Fruit fly (Drosophila melanogaster) whole organism, embryonic: ENCODE data around the gene CG8117.
A peak's percentile ranks its signal among the peaks of the same experiment; 100 is the strongest.

Source experiments
- B-H1 ChIP-seq: fragments of 200-800 bp; sonication (Bioruptor generic); IDR thresholded peaks from 3 replicates; pipeline ENCODE4 v1.3.6; 2022; ENCODE audit warnings: missing biosample characterization, missing genetic modification characterization
- CG10543 ChIP-seq: fragments of 200-800 bp; sonication (Bioruptor generic); optimal IDR thresholded peaks from 3 replicates; lab custom pipeline; 2017; ENCODE audit warnings: missing biosample characterization, mild to moderate bottlenecking, missing genetic modification characterization, moderate library complexity
- CG12299 ChIP-seq: fragments of 200-800 bp; sonication (Bioruptor generic); optimal IDR thresholded peaks from 2 replicates; lab custom pipeline; 2018; ENCODE audit warnings: missing biosample characterization, mild to moderate bottlenecking, missing genetic modification characterization
- CG12391 ChIP-seq: fragments of 200-800 bp; sonication (Bioruptor generic); optimal IDR thresholded peaks from 3 replicates; lab custom pipeline; 2018; ENCODE audit warnings: missing biosample characterization, mild to moderate bottlenecking, missing genetic modification characterization, moderate library complexity
- CG13123 ChIP-seq: fragments of 200-800 bp; sonication (Bioruptor generic); optimal IDR thresholded peaks from 2 replicates; lab custom pipeline; 2016; ENCODE audit warnings: missing biosample characterization, missing genetic modification characterization
- CG13424 ChIP-seq: fragments of 200-800 bp; sonication (Bioruptor generic); optimal IDR thresholded peaks from 2 replicates; lab custom pipeline; 2019; ENCODE audit warnings: missing biosample characterization, mild to moderate bottlenecking, missing genetic modification characterization, moderate library complexity
- CG13624 ChIP-seq: fragments of 200-800 bp; sonication (Bioruptor generic); optimal IDR thresholded peaks from 2 replicates; lab custom pipeline; 2016; ENCODE audit warnings: missing biosample characterization, missing genetic modification characterization
- CG17361 ChIP-seq: fragments of 200-800 bp; sonication (Bioruptor generic); IDR thresholded peaks from 3 replicates; pipeline ENCODE4 v1.3.6; 2022; ENCODE audit warnings: missing biosample characterization, missing genetic modification characterization
- CG17385 ChIP-seq: fragments of 200-800 bp; sonication (Bioruptor generic); optimal IDR thresholded peaks from 3 replicates; lab custom pipeline; 2018; ENCODE audit warnings: missing biosample characterization, mild to moderate bottlenecking, missing genetic modification characterization
- CG17912 ChIP-seq: fragments of 200-800 bp; sonication (Bioruptor generic); optimal IDR thresholded peaks from 2 replicates; lab custom pipeline; 2018; ENCODE audit warnings: missing biosample characterization, mild to moderate bottlenecking, missing genetic modification characterization
- CG31388 ChIP-seq: fragments of 200-800 bp; sonication (Bioruptor generic); optimal IDR thresholded peaks from 2 replicates; lab custom pipeline; 2016; ENCODE audit warnings: missing biosample characterization, missing genetic modification characterization
- CG32767 ChIP-seq: fragments of 200-800 bp; sonication (Bioruptor generic); IDR thresholded peaks from 2 replicates; pipeline ENCODE4 v1.3.6; 2022; ENCODE audit warnings: missing biosample characterization, missing genetic modification characterization
- CG4707 ChIP-seq: fragments of 200-800 bp; sonication (Bioruptor generic); optimal IDR thresholded peaks from 2 replicates; lab custom pipeline; 2018; ENCODE audit warnings: missing biosample characterization, mild to moderate bottlenecking, missing genetic modification characterization, moderate library complexity
- CG4820 ChIP-seq: fragments of 200-800 bp; sonication (Bioruptor generic); optimal IDR thresholded peaks from 3 replicates; lab custom pipeline; 2016; ENCODE audit warnings: missing biosample characterization, missing genetic modification characterization
- CG6175 ChIP-seq: fragments of 200-800 bp; sonication (Bioruptor generic); IDR thresholded peaks from 3 replicates; pipeline ENCODE4 v1.3.6; 2022; ENCODE audit warnings: missing biosample characterization, missing genetic modification characterization
- CG6854 ChIP-seq: fragments of 200-800 bp; sonication (Bioruptor generic); optimal IDR thresholded peaks from 3 replicates; lab custom pipeline; 2017; ENCODE audit warnings: missing biosample characterization, mild to moderate bottlenecking, missing genetic modification characterization
- CG7963 ChIP-seq: fragments of 200-800 bp; sonication (Bioruptor generic); IDR thresholded peaks from 3 replicates; pipeline ENCODE4 v1.3.6; 2022; ENCODE audit warnings: missing biosample characterization, missing genetic modification characterization; ENCODE audit not compliant: partially characterized antibody
- CG8281 ChIP-seq: fragments of 200-800 bp; sonication (Bioruptor generic); optimal IDR thresholded peaks from 2 replicates; lab custom pipeline; 2018; ENCODE audit warnings: missing biosample characterization, mild to moderate bottlenecking, missing genetic modification characterization, moderate library complexity
- CG8944 ChIP-seq: fragments of 200-800 bp; sonication (Bioruptor generic); optimal IDR thresholded peaks from 3 replicates; lab custom pipeline; 2016; ENCODE audit warnings: missing biosample characterization, missing genetic modification characterization
- CG9215 ChIP-seq: fragments of 200-800 bp; sonication (Bioruptor generic); IDR thresholded peaks from 2 replicates; pipeline ENCODE4 v1.3.6; 2022; ENCODE audit warnings: missing biosample characterization, missing genetic modification characterization
- CG9437 ChIP-seq: fragments of 200-800 bp; sonication (Bioruptor generic); optimal IDR thresholded peaks from 2 replicates; lab custom pipeline; 2018; ENCODE audit warnings: missing biosample characterization, mild to moderate bottlenecking, missing genetic modification characterization
- CG9727 ChIP-seq: fragments of 200-800 bp; sonication (Bioruptor generic); optimal IDR thresholded peaks from 3 replicates; lab custom pipeline; 2017; ENCODE audit warnings: missing biosample characterization, mild to moderate bottlenecking, missing genetic modification characterization
- D19B ChIP-seq: fragments of 200-800 bp; sonication (Bioruptor generic); optimal IDR thresholded peaks from 2 replicates; lab custom pipeline; 2017; ENCODE audit warnings: missing biosample characterization, mild to moderate bottlenecking, missing genetic modification characterization
- Dll ChIP-seq: fragments of 200-800 bp; sonication (Bioruptor generic); IDR thresholded peaks from 4 replicates; pipeline ENCODE4 v1.3.6; 2022; ENCODE audit warnings: missing biosample characterization, missing genetic modification characterization; ENCODE audit not compliant: partially characterized antibody
- Eip74EF ChIP-seq, 2 experiments: fragments of 200-800 bp in 1 of 2; fragments of >200 bp in 1 of 2; sonication (Bioruptor generic) in 1 of 2; optimal IDR thresholded peaks; 2 replicates each; lab custom pipeline; 2017 to 2019; ENCODE audit warnings: missing biosample characterization in 2 of 2, missing genetic modification characterization in 2 of 2, mild to moderate bottlenecking in 1 of 2, moderate library complexity in 1 of 2
- Fer1 ChIP-seq: fragments of 200-800 bp; sonication (Bioruptor generic); optimal IDR thresholded peaks from 2 replicates; lab custom pipeline; 2017; ENCODE audit warnings: missing biosample characterization, mild to moderate bottlenecking, missing genetic modification characterization
- H2.0 ChIP-seq: fragments of 200-800 bp; sonication (Bioruptor generic); IDR thresholded peaks from 2 replicates; pipeline ENCODE4 v1.3.6; 2022; ENCODE audit warnings: missing biosample characterization, missing genetic modification characterization
- Hand ChIP-seq: fragments of 200-800 bp; sonication (Bioruptor generic); optimal IDR thresholded peaks from 2 replicates; lab custom pipeline; 2017; ENCODE audit warnings: mild to moderate bottlenecking, missing biosample characterization, missing genetic modification reagents, missing genetic modification characterization
- Mad ChIP-seq: fragments of 200-800 bp; sonication (Bioruptor generic); optimal IDR thresholded peaks from 2 replicates; lab custom pipeline; 2016; ENCODE audit warnings: missing biosample characterization, missing genetic modification characterization
- NC2α ChIP-seq: fragments of 200-800 bp; sonication (Bioruptor generic); optimal IDR thresholded peaks from 2 replicates; lab custom pipeline; 2016; ENCODE audit warnings: missing biosample characterization, missing genetic modification characterization
- Opbp ChIP-seq: fragments of 200-800 bp; sonication (Bioruptor generic); IDR thresholded peaks from 3 replicates; pipeline ENCODE4 v1.3.6; 2022; ENCODE audit warnings: missing biosample characterization, missing genetic modification characterization; ENCODE audit not compliant: partially characterized antibody
- Optix ChIP-seq: fragments of 200-800 bp; sonication (Bioruptor generic); IDR thresholded peaks from 3 replicates; pipeline ENCODE4 v1.3.6; 2022; ENCODE audit warnings: missing biosample characterization, missing genetic modification characterization
- Scr ChIP-seq: fragments of 200-800 bp; sonication (Bioruptor generic); IDR thresholded peaks from 2 replicates; pipeline ENCODE4 v1.3.6; 2022; ENCODE audit warnings: missing biosample characterization, missing genetic modification characterization; ENCODE audit not compliant: partially characterized antibody
- Sox102F ChIP-seq: fragments of 200-800 bp; sonication (Bioruptor generic); optimal IDR thresholded peaks from 2 replicates; lab custom pipeline; 2018; ENCODE audit warnings: missing biosample characterization, mild to moderate bottlenecking, missing genetic modification characterization, moderate library complexity
- ash1 ChIP-seq: fragments of 200-800 bp; sonication (Bioruptor generic); optimal IDR thresholded peaks from 2 replicates; lab custom pipeline; 2018; ENCODE audit warnings: missing biosample characterization, mild to moderate bottlenecking, missing genetic modification characterization
- btn ChIP-seq: fragments of 200-800 bp; sonication (Bioruptor generic); optimal IDR thresholded peaks from 2 replicates; lab custom pipeline; 2016; ENCODE audit warnings: missing biosample characterization, missing genetic modification characterization
- da ChIP-seq: fragments of 200-800 bp; sonication (Bioruptor generic); optimal IDR thresholded peaks from 2 replicates; lab custom pipeline; 2016; ENCODE audit warnings: missing biosample characterization, missing genetic modification characterization
- dati ChIP-seq: fragments of 200-800 bp; sonication (Bioruptor generic); IDR thresholded peaks from 2 replicates; pipeline ENCODE4 v1.3.6; 2022; ENCODE audit warnings: missing biosample characterization, missing genetic modification characterization
- emc ChIP-seq: fragments of 200-800 bp; sonication (Bioruptor generic); optimal IDR thresholded peaks from 2 replicates; lab custom pipeline; 2016; ENCODE audit warnings: missing biosample characterization, missing genetic modification characterization
- en ChIP-seq: fragments of 200-800 bp; sonication (Bioruptor generic); optimal IDR thresholded peaks from 2 replicates; lab custom pipeline; 2016; ENCODE audit warnings: missing biosample characterization, missing genetic modification characterization
- gcm ChIP-seq: fragments of 200-800 bp; sonication (Bioruptor generic); optimal IDR thresholded peaks from 2 replicates; lab custom pipeline; 2019; ENCODE audit warnings: missing biosample characterization, mild to moderate bottlenecking, missing genetic modification characterization, moderate library complexity
- jumu ChIP-seq: fragments of 200-800 bp; sonication (Bioruptor generic); optimal IDR thresholded peaks from 3 replicates; lab custom pipeline; 2016; ENCODE audit warnings: missing biosample characterization, missing genetic modification characterization
- lmd ChIP-seq: fragments of 200-800 bp; sonication (Bioruptor generic); IDR thresholded peaks from 2 replicates; pipeline ENCODE4 v1.3.6; 2022; ENCODE audit warnings: missing biosample characterization, missing genetic modification characterization
- mirr ChIP-seq: fragments of 200-800 bp; sonication (Bioruptor generic); optimal IDR thresholded peaks from 3 replicates; lab custom pipeline; 2018; ENCODE audit warnings: missing biosample characterization, mild to moderate bottlenecking, missing genetic modification characterization
- nau ChIP-seq: fragments of 200-800 bp; sonication (Bioruptor generic); optimal IDR thresholded peaks from 3 replicates; lab custom pipeline; 2017; ENCODE audit warnings: missing biosample characterization, mild to moderate bottlenecking, missing genetic modification characterization, missing genetic modification reagents
- p53 ChIP-seq: fragments of 200-800 bp; sonication (Bioruptor generic); optimal IDR thresholded peaks from 2 replicates; lab custom pipeline; 2016; ENCODE audit warnings: missing biosample characterization, missing genetic modification characterization
- prd ChIP-seq, 3 experiments: fragments of >200 bp in 2 of 3; fragments of 200-800 bp in 1 of 3; sonication (Bioruptor generic) in 1 of 3; optimal IDR thresholded peaks in 2 of 3; IDR thresholded peaks in 1 of 3; 2 replicates in 2 of 3; 3 replicates in 1 of 3; pipeline versions ENCODE4 v1.3.6 to Lab custom; 2017 to 2022; ENCODE audit warnings: missing biosample characterization in 1 of 3, missing genetic modification characterization in 1 of 3
- pros ChIP-seq: fragments of 200-800 bp; sonication (Bioruptor generic); optimal IDR thresholded peaks from 3 replicates; lab custom pipeline; 2019; ENCODE audit warnings: missing biosample characterization, mild to moderate bottlenecking, missing genetic modification characterization, moderate library complexity
- psq ChIP-seq: fragments of 200-800 bp; sonication (Bioruptor generic); optimal IDR thresholded peaks from 2 replicates; lab custom pipeline; 2017; ENCODE audit warnings: missing biosample characterization, missing genetic modification characterization
- rib ChIP-seq: fragments of 200-800 bp; sonication (Bioruptor generic); IDR thresholded peaks from 2 replicates; pipeline ENCODE4 v1.3.6; 2022; ENCODE audit warnings: missing biosample characterization, missing genetic modification characterization
- sens-2 ChIP-seq: fragments of 200-800 bp; sonication (Bioruptor generic); IDR thresholded peaks from 2 replicates; pipeline ENCODE4 v1.3.6; 2022; ENCODE audit warnings: missing biosample characterization, missing genetic modification characterization

CG8117 gene

DNA sequence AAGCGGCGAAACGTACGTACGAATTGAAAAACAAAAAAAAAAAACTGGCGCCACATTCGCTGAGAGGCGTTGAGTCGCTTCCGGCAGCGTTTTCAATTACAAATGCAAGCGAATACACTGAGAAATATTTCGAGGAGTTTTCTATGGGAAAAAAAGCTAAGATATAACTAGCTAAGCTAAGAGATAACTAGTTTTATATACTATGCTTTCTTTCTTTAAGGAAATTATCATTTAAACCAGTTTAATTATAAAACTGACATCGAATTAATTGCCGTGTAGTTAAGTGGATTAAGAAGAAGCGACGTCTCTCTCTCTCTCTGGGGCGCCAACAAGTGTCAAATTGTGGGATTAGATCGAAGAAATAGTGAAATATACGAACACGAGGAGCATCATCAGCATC, 28.6 kb upstream of the CG8117 start (continued):
- TF ChIP-seq CG9437 (peak; percentile 16), Scr (no peak), CG8281 (peak; percentile 11), pros (GFP tag; lab: Kevin White, UChicago) (no peak), B-H1 (no peak), Sox102F (GFP tag; lab: Kevin White, UChicago) (peak; percentile 82), mirr (no peak), CG8944 (GFP tag; lab: Kevin White, UChicago) (peak; percentile 30), CG31388 (GFP tag; lab: Kevin White, UChicago) (no peak), psq (no peak), dati (GFP tag; lab: Robert Waterston, UW) (no peak), prd (optimal IDR thresholded peaks at IDR 0.05; lab: Kevin White, UChicago) (no peak), prd (GFP tag; IDR thresholded peaks at IDR 0.05; lab: Robert Waterston, UW) (peak; percentile 72), CG4820 (GFP tag; lab: Kevin White, UChicago) (peak; percentile 61), CG17912 (no peak), Eip74EF (GFP tag; optimal IDR thresholded peaks at IDR 0.05; lab: Kevin White, UChicago) (peak in 1 of 2 experiments; percentile 61), Opbp (GFP tag; lab: Robert Waterston, UW) (no peak), nau (no peak), Mad (GFP tag; lab: Kevin White, UChicago) (no peak), emc (GFP tag; lab: Kevin White, UChicago) (no peak), rib (GFP tag; lab: Robert Waterston, UW) (no peak), Fer1 (peak; percentile 29), NC2α (GFP tag; lab: Kevin White, UChicago) (no peak), CG12391 (tag; lab: Kevin White, UChicago) (peak; percentile 73), btn (GFP tag; lab: Kevin White, UChicago) (no peak), da (GFP tag; lab: Kevin White, UChicago) (no peak), CG32767 (GFP tag; lab: Robert Waterston, UW) (0 out of 2 replicates have a peak, but pooled peaks have one; percentile 44), jumu (GFP tag; lab: Kevin White, UChicago) (no peak), CG9215 (GFP tag; lab: Robert Waterston, UW) (no peak), CG9727 (GFP tag; lab: Kevin White, UChicago) (peak; percentile 36), ash1 (no peak), CG17385 (GFP tag; lab: Kevin White, UChicago) (peak; percentile 46), CG12299 (tag; lab: Kevin White, UChicago) (no peak), CG13424 (tag; lab: Kevin White, UChicago) (peak; percentile 64), D19B (GFP tag; lab: Kevin White, UChicago) (no peak), gcm (GFP tag; lab: Kevin White, UChicago) (peak; percentile 29), sens-2 (GFP tag; lab: Robert Waterston, UW) (no peak), CG6854 (GFP tag; lab: Kevin White, UChicago) (no peak), Hand (GFP tag; lab: Kevin White, UChicago) (no peak), H2.0 (GFP tag; lab: Robert Waterston, UW) (peak; percentile 54; the same call in 1 of the 2 replicates), CG17361 (GFP tag; lab: Robert Waterston, UW) (peak; percentile 69), CG13624 (GFP tag; lab: Kevin White, UChicago) (no peak), CG6175 (GFP tag; lab: Robert Waterston, UW) (no peak), CG13123 (GFP tag; lab: Kevin White, UChicago) (no peak), CG10543 (GFP tag; lab: Kevin White, UChicago) (no peak), Optix (GFP tag; lab: Robert Waterston, UW) (no peak), Dll (GFP tag; lab: Robert Waterston, UW) (no peak), lmd (GFP tag; lab: Robert Waterston, UW) (peak; percentile 51), CG7963 (GFP tag; lab: Robert Waterston, UW) (no peak), en (GFP tag; lab: Kevin White, UChicago) (no peak), CG4707 (GFP tag; lab: Kevin White, UChicago) (no peak), p53 (GFP tag; lab: Kevin White, UChicago) (no peak)
